Fruit fly (Drosophila melanogaster) whole organism, prepupa: ENCODE data around the gene CG11584.

ENCODE experiments used
- Blimp-1 ChIP-seq: fragments of 200-800 bp; sonication (Bioruptor generic); optimal IDR thresholded peaks from 3 replicates; lab custom pipeline; 2017; ENCODE audit warnings: missing biosample characterization, missing genetic modification characterization, mild to moderate bottlenecking, moderate library complexity, missing genetic modification reagents
- CG10631 ChIP-seq: fragments of 200-800 bp; sonication (Bioruptor generic); optimal IDR thresholded peaks from 2 replicates; lab custom pipeline; 2016; ENCODE audit warnings: missing biosample characterization, missing genetic modification characterization
- CG10669 ChIP-seq: fragments of 200-800 bp; sonication (Bioruptor generic); optimal IDR thresholded peaks from 3 replicates; lab custom pipeline; 2018; ENCODE audit warnings: missing biosample characterization, mild to moderate bottlenecking, missing genetic modification characterization, moderate library complexity
- CG11294 ChIP-seq: fragments of 200-800 bp; sonication (Bioruptor generic); IDR thresholded peaks from 2 replicates; pipeline ENCODE4 v1.3.6; 2022; ENCODE audit warnings: missing biosample characterization, missing genetic modification characterization
- CG11762 ChIP-seq: fragments of 200-800 bp; sonication (Bioruptor generic); optimal IDR thresholded peaks from 3 replicates; lab custom pipeline; 2016; ENCODE audit warnings: missing biosample characterization, missing genetic modification characterization; ENCODE audit not compliant: insufficient read depth
- CG11902 ChIP-seq: fragments of 200-800 bp; sonication (Bioruptor generic); optimal IDR thresholded peaks from 3 replicates; lab custom pipeline; 2016; ENCODE audit warnings: missing biosample characterization, missing genetic modification characterization
- CG3032 ChIP-seq: fragments of 200-800 bp; optimal IDR thresholded peaks from 2 replicates; lab custom pipeline; 2019; ENCODE audit warnings: missing biosample characterization, mild to moderate bottlenecking, missing genetic modification characterization, moderate library complexity
- CG31627 ChIP-seq: fragments of 200-800 bp; sonication (Bioruptor generic); optimal IDR thresholded peaks from 3 replicates; lab custom pipeline; 2016; ENCODE audit warnings: missing biosample characterization, missing genetic modification characterization
- CG32006 ChIP-seq: fragments of 200-800 bp; sonication (Bioruptor generic); optimal IDR thresholded peaks from 3 replicates; lab custom pipeline; 2017; ENCODE audit warnings: missing biosample characterization, mild to moderate bottlenecking, missing genetic modification characterization
- CG3919 ChIP-seq: fragments of 200-800 bp; sonication (Bioruptor generic); optimal IDR thresholded peaks from 3 replicates; lab custom pipeline; 2016; ENCODE audit warnings: missing biosample characterization, missing genetic modification characterization
- CG4318 ChIP-seq: fragments of 200-800 bp; sonication (Bioruptor generic); optimal IDR thresholded peaks from 3 replicates; lab custom pipeline; 2017; ENCODE audit warnings: missing biosample characterization, mild to moderate bottlenecking, missing genetic modification characterization
- CG6163 ChIP-seq: fragments of 200-800 bp; sonication (Bioruptor generic); IDR thresholded peaks from 3 replicates; pipeline ENCODE4 v1.3.6; 2022; ENCODE audit warnings: missing biosample characterization, missing genetic modification characterization
- CG6792 ChIP-seq: fragments of 200-800 bp; sonication (Bioruptor generic); optimal IDR thresholded peaks from 3 replicates; lab custom pipeline; 2016; ENCODE audit warnings: missing biosample characterization, missing genetic modification characterization
- CG6808 ChIP-seq: fragments of 200-800 bp; sonication (Bioruptor generic); optimal IDR thresholded peaks from 3 replicates; lab custom pipeline; 2017; ENCODE audit warnings: missing biosample characterization, missing genetic modification characterization, mild to moderate bottlenecking, moderate library complexity, missing genetic modification reagents
- CG7368 ChIP-seq: fragments of 200-800 bp; sonication (Bioruptor generic); optimal IDR thresholded peaks from 3 replicates; lab custom pipeline; 2016; ENCODE audit warnings: missing biosample characterization, missing genetic modification characterization
- Eip75B ChIP-seq: fragments of 200-800 bp; sonication (Bioruptor generic); optimal IDR thresholded peaks from 3 replicates; lab custom pipeline; 2016; ENCODE audit warnings: missing biosample characterization, missing genetic modification characterization
- Eip78C ChIP-seq: fragments of 200-800 bp; sonication (Bioruptor generic); peaks from one replicate; lab custom pipeline; 2016; ENCODE audit warnings: missing biosample characterization, missing genetic modification characterization
- Eip93F ChIP-seq: fragments of 200-800 bp; sonication (Bioruptor generic); optimal IDR thresholded peaks from 2 replicates; lab custom pipeline; 2016; ENCODE audit warnings: missing biosample characterization, mild to moderate bottlenecking, missing genetic modification characterization
- Ets21C ChIP-seq: fragments of 200-800 bp; sonication (Bioruptor generic); optimal IDR thresholded peaks from 3 replicates; lab custom pipeline; 2016; ENCODE audit warnings: missing biosample characterization, missing genetic modification characterization
- Ets96B ChIP-seq: fragments of 200-800 bp; optimal IDR thresholded peaks from 2 replicates; lab custom pipeline; 2019; ENCODE audit warnings: missing biosample characterization, mild to moderate bottlenecking, missing genetic modification characterization, moderate library complexity
- Gug ChIP-seq: fragments of 200-800 bp; sonication (Bioruptor generic); IDR thresholded peaks from 2 replicates; pipeline ENCODE4 v1.3.6; 2022; ENCODE audit warnings: missing biosample characterization, missing genetic modification characterization
- Hr38 ChIP-seq: sonication (Bioruptor generic); optimal IDR thresholded peaks from 2 replicates; lab custom pipeline; 2016; ENCODE audit warnings: missing biosample characterization, missing genetic modification characterization
- Hr39 ChIP-seq: fragments of 200-800 bp; sonication (Bioruptor generic); optimal IDR thresholded peaks from 2 replicates; lab custom pipeline; 2016; ENCODE audit warnings: missing biosample characterization, missing genetic modification characterization
- Hr4 ChIP-seq: fragments of 200-800 bp; sonication (Bioruptor generic); optimal IDR thresholded peaks from 3 replicates; lab custom pipeline; 2016; ENCODE audit warnings: missing biosample characterization, missing genetic modification characterization
- Lpt ChIP-seq: fragments of 200-800 bp; sonication (Bioruptor generic); optimal IDR thresholded peaks from 3 replicates; lab custom pipeline; 2016; ENCODE audit warnings: missing biosample characterization, missing genetic modification characterization
- Met ChIP-seq: fragments of 200-800 bp; sonication (Bioruptor generic); optimal IDR thresholded peaks from 3 replicates; lab custom pipeline; 2016; ENCODE audit warnings: missing biosample characterization, missing genetic modification characterization
- OdsH ChIP-seq: fragments of 200-800 bp; sonication (Bioruptor generic); optimal IDR thresholded peaks from 3 replicates; lab custom pipeline; 2016; ENCODE audit warnings: missing biosample characterization, missing genetic modification characterization
- Smox ChIP-seq: fragments of 200-800 bp; sonication (Bioruptor generic); optimal IDR thresholded peaks from 3 replicates; lab custom pipeline; 2016; ENCODE audit warnings: missing biosample characterization, missing genetic modification characterization
- Sox102F ChIP-seq: fragments of 200-800 bp; sonication (Bioruptor generic); optimal IDR thresholded peaks from 2 replicates; lab custom pipeline; 2016; ENCODE audit warnings: missing biosample characterization, mild to moderate bottlenecking, missing genetic modification characterization
- Sox14 ChIP-seq: fragments of 200-800 bp; sonication (Bioruptor generic); optimal IDR thresholded peaks from 3 replicates; lab custom pipeline; 2016; ENCODE audit warnings: missing biosample characterization, missing genetic modification characterization
- achi ChIP-seq: fragments of 200-800 bp; sonication (Bioruptor generic); optimal IDR thresholded peaks from 3 replicates; lab custom pipeline; 2016; ENCODE audit warnings: missing biosample characterization, missing genetic modification characterization
- acj6 ChIP-seq: fragments of 200-800 bp; sonication (Bioruptor generic); optimal IDR thresholded peaks from 3 replicates; lab custom pipeline; 2016; ENCODE audit warnings: missing biosample characterization, missing genetic modification characterization
- dac ChIP-seq: fragments of 200-800 bp; sonication (Bioruptor generic); optimal IDR thresholded peaks from 2 replicates; lab custom pipeline; 2017; ENCODE audit warnings: missing biosample characterization, mild to moderate bottlenecking, missing genetic modification characterization
- dsx ChIP-seq: fragments of 200-800 bp; optimal IDR thresholded peaks from 3 replicates; lab custom pipeline; 2019; ENCODE audit warnings: missing biosample characterization, mild to moderate bottlenecking, missing genetic modification characterization, moderate library complexity; ENCODE audit not compliant: poor library complexity, severe bottlenecking
- esn ChIP-seq: fragments of 200-800 bp; sonication (Bioruptor generic); optimal IDR thresholded peaks from 2 replicates; lab custom pipeline; 2016; ENCODE audit warnings: missing biosample characterization, mild to moderate bottlenecking, missing genetic modification characterization, moderate library complexity
- fd59A ChIP-seq: fragments of 200-800 bp; sonication (Bioruptor generic); optimal IDR thresholded peaks from 2 replicates; lab custom pipeline; 2017; ENCODE audit warnings: missing biosample characterization, mild to moderate bottlenecking, missing genetic modification characterization, missing genetic modification reagents
- fd85E ChIP-seq: fragments of 200-800 bp; sonication (Bioruptor generic); optimal IDR thresholded peaks from 3 replicates; lab custom pipeline; 2016; ENCODE audit warnings: missing biosample characterization, missing genetic modification characterization
- fkh ChIP-seq: fragments of 200-800 bp; sonication (Bioruptor generic); optimal IDR thresholded peaks from 3 replicates; lab custom pipeline; 2017; ENCODE audit warnings: missing biosample characterization, mild to moderate bottlenecking, missing genetic modification characterization, moderate library complexity
- lz ChIP-seq: fragments of 200-800 bp; sonication (Bioruptor generic); optimal IDR thresholded peaks from 3 replicates; lab custom pipeline; 2016; ENCODE audit warnings: missing biosample characterization, missing genetic modification characterization
- net ChIP-seq: fragments of 200-800 bp; sonication (Bioruptor generic); optimal IDR thresholded peaks from 3 replicates; lab custom pipeline; 2016; ENCODE audit warnings: missing biosample characterization, missing genetic modification characterization
- salr ChIP-seq, 2 experiments: fragments of 200-800 bp; sonication (Bioruptor generic); optimal IDR thresholded peaks; 3 replicates each; lab custom pipeline; 2016 to 2018; ENCODE audit warnings: missing biosample characterization in 2 of 2, missing genetic modification characterization in 2 of 2, mild to moderate bottlenecking in 1 of 2
- ss ChIP-seq, 2 experiments: fragments of 200-800 bp; sonication (Bioruptor generic); optimal IDR thresholded peaks; 2 replicates in 1 of 2; 3 replicates in 1 of 2; lab custom pipeline; 2017 to 2018; ENCODE audit warnings: mild to moderate bottlenecking in 2 of 2, missing biosample characterization in 2 of 2, missing genetic modification characterization in 2 of 2, moderate library complexity in 1 of 2
- svp ChIP-seq: fragments of 200-800 bp; sonication (Bioruptor generic); peaks from one replicate; lab custom pipeline; 2016; ENCODE audit warnings: missing biosample characterization, missing genetic modification characterization
- topi ChIP-seq: fragments of 200-800 bp; sonication (Bioruptor generic); optimal IDR thresholded peaks from 3 replicates; lab custom pipeline; 2016; ENCODE audit warnings: missing biosample characterization, missing genetic modification characterization
- vri ChIP-seq: fragments of 200-800 bp; sonication (Bioruptor generic); optimal IDR thresholded peaks from 3 replicates; lab custom pipeline; 2016; ENCODE audit warnings: missing biosample characterization, mild to moderate bottlenecking, missing genetic modification characterization

The CG11584 gene

DNA sequence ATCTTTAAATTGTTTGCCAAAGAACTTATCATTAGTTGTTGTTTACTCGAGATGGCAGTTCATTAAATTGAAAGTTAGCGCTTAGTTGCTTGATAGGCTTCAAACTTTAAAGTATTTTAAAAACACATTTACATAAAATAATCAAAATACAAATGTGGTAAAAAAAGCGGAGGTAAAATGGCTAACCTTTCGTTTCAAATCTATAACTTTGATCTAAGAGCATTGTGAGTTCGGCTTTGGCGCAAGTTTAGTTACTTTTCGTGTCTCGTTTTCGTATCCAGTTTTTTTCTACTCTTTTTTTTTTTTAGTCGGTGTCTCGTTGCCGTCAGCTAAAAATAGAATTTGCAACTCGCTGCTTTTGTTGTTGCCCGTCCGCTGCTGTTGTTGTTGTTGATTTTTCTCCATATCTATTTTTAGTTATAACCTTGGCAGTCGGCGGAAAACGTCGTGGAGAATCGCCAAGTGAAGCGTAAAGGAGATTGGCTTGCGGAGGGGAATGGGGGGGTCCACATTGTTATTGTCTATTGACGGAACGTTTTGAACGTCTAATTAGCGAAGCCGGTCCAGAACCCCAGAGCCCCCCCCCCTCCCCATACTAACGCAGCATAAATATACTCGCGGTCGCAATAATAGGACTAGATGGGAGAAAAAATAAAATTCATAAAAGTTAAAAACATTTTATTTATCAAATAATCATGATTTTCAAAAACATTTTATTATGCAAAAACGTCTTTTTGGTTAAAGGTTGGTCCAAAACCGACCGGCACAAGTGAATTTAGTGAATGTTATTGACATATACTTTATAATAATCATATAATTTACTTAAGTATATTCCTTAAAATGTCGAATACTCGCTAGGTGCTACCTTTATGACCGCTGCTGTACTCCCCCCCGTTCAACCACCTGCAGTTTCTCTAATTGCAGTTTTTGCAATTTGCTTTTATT lies 33.9 kb downstream of the CG11584 start (continued):
- TF ChIP-seq Blimp-1 (GFP tag; lab: Kevin White, UChicago), result no peak
- TF ChIP-seq Hr39 (GFP tag; lab: Kevin White, UChicago), result no peak
- TF ChIP-seq Sox102F (GFP tag; lab: Kevin White, UChicago), result no peak
- TF ChIP-seq CG11294 (GFP tag; lab: Robert Waterston, UW), result peak; percentile 85
- TF ChIP-seq Smox (GFP tag; lab: Kevin White, UChicago), result no peak
- TF ChIP-seq CG11762, result peak; percentile 45
- TF ChIP-seq Gug (GFP tag; lab: Robert Waterston, UW), result peak; percentile 80
- no peak for TF ChIP-seq Hr38 (GFP tag; lab: Kevin White, UChicago)
- TF ChIP-seq salr (GFP tag; optimal IDR thresholded peaks at IDR 0.05; lab: Kevin White, UChicago), result peak; percentile 33 to 59
- TF ChIP-seq Eip78C, result peak; percentile 86
- TF ChIP-seq CG10669, result peak; percentile 66
- peak; percentile 67 for TF ChIP-seq fd59A (GFP tag; lab: Kevin White, UChicago)
- TF ChIP-seq fd85E, result no peak

DNA sequence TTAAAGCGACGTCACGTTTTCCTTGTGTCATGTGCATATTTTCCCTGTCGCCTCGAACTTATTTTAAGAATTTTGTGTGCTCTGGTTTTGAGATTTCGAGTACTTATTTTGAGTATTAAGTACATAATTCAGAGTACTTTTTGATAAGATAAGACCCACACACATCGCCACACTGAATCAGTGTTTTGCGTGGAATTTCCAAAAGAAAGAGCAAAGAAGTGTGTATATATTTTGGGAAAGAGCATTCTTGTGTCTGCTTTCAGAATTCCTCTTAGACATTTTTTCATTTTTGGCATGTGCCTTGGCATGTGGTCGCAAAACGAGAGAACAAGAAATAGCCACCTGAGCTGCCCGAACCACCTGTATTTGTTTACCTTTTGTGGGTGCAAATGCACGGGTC lies 35.0 kb downstream of the CG11584 start:
- TF ChIP-seq CG32006 (GFP tag; lab: Kevin White, UChicago), result peak; percentile 38
- peak; percentile 6 for TF ChIP-seq Ets21C (GFP tag; lab: Kevin White, UChicago)
- peak; percentile 66 for TF ChIP-seq Eip78C
- TF ChIP-seq lz (GFP tag; lab: Kevin White, UChicago), result peak; percentile 14
- TF ChIP-seq CG3032 (tag; lab: Kevin White, UChicago), result peak; percentile 41
- no peak for TF ChIP-seq CG6792 (GFP tag; lab: Kevin White, UChicago)
- no peak for TF ChIP-seq CG6808 (GFP tag; lab: Kevin White, UChicago)
- TF ChIP-seq CG11902 (GFP tag; lab: Kevin White, UChicago), result no peak
- peak; percentile 56 for TF ChIP-seq vri (GFP tag; lab: Kevin White, UChicago)
- TF ChIP-seq CG31627, result peak; percentile 16
- TF ChIP-seq CG6163, result peak; percentile 36; the same call in 1 of the 3 replicates
- no peak for TF ChIP-seq Eip93F
- TF ChIP-seq ss (GFP tag; optimal IDR thresholded peaks at IDR 0.05; lab: Kevin White, UChicago), result peak in 1 of 2 experiments; percentile 17
- peak; percentile 9 for TF ChIP-seq Smox (GFP tag; lab: Kevin White, UChicago)
- TF ChIP-seq Ets96B (tag; lab: Kevin White, UChicago), result peak; percentile 10
- TF ChIP-seq topi, result peak; percentile 17
- no peak for TF ChIP-seq OdsH (GFP tag; lab: Kevin White, UChicago)
- peak; percentile 80 for TF ChIP-seq svp
- TF ChIP-seq Eip75B (GFP tag; lab: Kevin White, UChicago), result no peak
- no peak for TF ChIP-seq Lpt
- peak; percentile 42 for TF ChIP-seq fkh (GFP tag; lab: Kevin White, UChicago)
- peak; percentile 25 for TF ChIP-seq Hr39 (GFP tag; lab: Kevin White, UChicago)
- peak; percentile 38 for TF ChIP-seq Met (GFP tag; lab: Kevin White, UChicago)

DNA sequence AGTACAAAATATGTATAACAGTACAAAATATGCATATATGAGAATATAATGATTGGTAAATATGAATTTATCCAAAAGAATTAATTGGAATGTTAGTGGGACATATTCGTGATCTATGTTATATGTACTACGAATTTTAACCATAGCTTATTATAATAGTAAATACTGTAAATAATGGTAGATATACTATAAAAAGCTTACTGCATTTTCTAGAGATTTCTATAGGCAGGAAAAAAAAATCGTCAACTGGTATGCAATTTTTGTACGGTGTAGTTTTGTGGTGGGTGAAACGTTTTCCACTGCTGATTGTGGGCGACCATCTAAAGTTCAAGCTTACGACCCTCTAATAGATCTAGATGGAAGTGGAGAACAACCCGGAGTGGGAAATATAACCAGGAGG lies 36.0 kb downstream of the CG11584 start:
- TF ChIP-seq CG6808 (GFP tag; lab: Kevin White, UChicago), result no peak
- TF ChIP-seq OdsH (GFP tag; lab: Kevin White, UChicago), result no peak
- no peak for TF ChIP-seq Eip93F
- TF ChIP-seq Hr4 (GFP tag; lab: Kevin White, UChicago), result no peak
- TF ChIP-seq net (GFP tag; lab: Kevin White, UChicago), result no peak
- no peak for TF ChIP-seq Sox14 (GFP tag; lab: Kevin White, UChicago)
- no peak for TF ChIP-seq Met (GFP tag; lab: Kevin White, UChicago)
- peak; percentile 61 for TF ChIP-seq svp
- no peak for TF ChIP-seq dsx (GFP tag; lab: Kevin White, UChicago)
- TF ChIP-seq CG4318 (GFP tag; lab: Kevin White, UChicago), result no peak
- no peak for TF ChIP-seq CG3919 (GFP tag; lab: Kevin White, UChicago)
- TF ChIP-seq CG32006 (GFP tag; lab: Kevin White, UChicago), result peak; percentile 43
- TF ChIP-seq dac (GFP tag; lab: Kevin White, UChicago), result no peak
- no peak for TF ChIP-seq CG7368 (GFP tag; lab: Kevin White, UChicago)
- TF ChIP-seq acj6 (GFP tag; lab: Kevin White, UChicago), result no peak
- peak; percentile 23 for TF ChIP-seq CG10631 (GFP tag; lab: Kevin White, UChicago)
- no peak for TF ChIP-seq Smox (GFP tag; lab: Kevin White, UChicago)
- TF ChIP-seq Eip78C, result peak; percentile 74
- TF ChIP-seq esn (GFP tag; lab: Kevin White, UChicago), result no peak
- no peak for TF ChIP-seq achi (GFP tag; lab: Kevin White, UChicago)
- TF ChIP-seq Ets21C (GFP tag; lab: Kevin White, UChicago), result no peak
